Worm (Caenorhabditis elegans) whole organism, midembryonic: ENCODE measurements around the gene hst-3.2.

Source experiments
- T22C8.4 ChIP-seq: fragments of 200-800 bp; sonication (Bioruptor generic); IDR thresholded peaks from 2 replicates; pipeline ENCODE4 v1.3.6; 2022; ENCODE audit warnings: missing genetic modification characterization, missing compliant biosample characterization
- cog-1 ChIP-seq: sonication (generic microtip); optimal IDR thresholded peaks from 2 replicates; lab custom pipeline; 2016; ENCODE audit warnings: missing genetic modification characterization, missing compliant biosample characterization
- flt-1 ChIP-seq: fragments of 200-800 bp; sonication (Bioruptor generic); IDR thresholded peaks from 2 replicates; pipeline ENCODE4 v1.3.6; 2022; ENCODE audit warnings: missing genetic modification characterization, missing compliant biosample characterization
- klf-2 ChIP-seq: fragments of 200-800 bp; sonication (Bioruptor generic); conservative IDR thresholded peaks from 2 replicates; pipeline ENCODE4 v1.3.6; 2022; ENCODE audit warnings: missing genetic modification reagents, missing genetic modification characterization, missing compliant biosample characterization
- med-1 ChIP-seq: sonication (generic microtip); optimal IDR thresholded peaks from 2 replicates; lab custom pipeline; 2017; ENCODE audit warnings: missing genetic modification characterization, mild to moderate bottlenecking, missing compliant biosample characterization, antibody characterized with exemption, missing genetic modification reagents; ENCODE audit not compliant: insufficient read depth
- ref-1 ChIP-seq: fragments of 200-800 bp; sonication (Bioruptor generic); conservative IDR thresholded peaks from 2 replicates; pipeline ENCODE4 v1.3.6; 2022; ENCODE audit warnings: missing genetic modification reagents, missing genetic modification characterization, missing compliant biosample characterization
- tab-1 ChIP-seq: fragments of 200-800 bp; sonication (Bioruptor generic); IDR thresholded peaks from 2 replicates; pipeline ENCODE4 v1.3.6; 2022; ENCODE audit warnings: missing genetic modification characterization, missing compliant biosample characterization
- ztf-23 ChIP-seq: fragments of 200-800 bp; sonication (Bioruptor generic); IDR thresholded peaks from 2 replicates; pipeline ENCODE4 v1.3.6; 2022; ENCODE audit warnings: missing genetic modification reagents, missing genetic modification characterization, missing compliant biosample characterization
- ztf-29 ChIP-seq: fragments of 200-800 bp; sonication (Bioruptor generic); IDR thresholded peaks from 2 replicates; pipeline ENCODE4 v1.3.6; 2022; ENCODE audit warnings: missing genetic modification reagents, missing genetic modification characterization, missing compliant biosample characterization

hst-3.2 gene

ce11 chrX:2879529-2880265, 44.1 kb downstream of the hst-3.2 start, which contains the start of gene F53B3.5:
F53B3.5 (minus strand) TSS chrX:2879579.
- TF ChIP-seq ztf-29 (no peak), flt-1 (GFP tag; lab: Robert Waterston, UW) (peak; percentile 67)

- TF ChIP-seq ztf-29: no peak
- TF ChIP-seq med-1 (GFP tag; lab: Kevin White, UChicago): no peak
These were observed 46.4 kb downstream of the hst-3.2 start for ce11 chrX:2877433-2877832.

- no peak for TF ChIP-seq med-1 (GFP tag; lab: Kevin White, UChicago)
- no peak for TF ChIP-seq flt-1 (GFP tag; lab: Robert Waterston, UW)
- no peak for TF ChIP-seq T22C8.4 (GFP tag; lab: Robert Waterston, UW)
- TF ChIP-seq tab-1 (GFP tag; lab: Robert Waterston, UW): no peak
- TF ChIP-seq ref-1 (GFP tag; lab: Robert Waterston, UW): no peak
- TF ChIP-seq cog-1 (tag; lab: Kevin White, UChicago): no peak
- no peak for TF ChIP-seq ztf-23 (GFP tag; lab: Robert Waterston, UW)
- no peak for TF ChIP-seq ztf-29
- no peak for TF ChIP-seq klf-2
These were observed 49.2 kb downstream of the hst-3.2 start for ce11 chrX:2874598-2874997.

- TF ChIP-seq ref-1 (GFP tag; lab: Robert Waterston, UW) (no peak), flt-1 (GFP tag; lab: Robert Waterston, UW) (no peak), med-1 (GFP tag; lab: Kevin White, UChicago) (no peak), cog-1 (tag; lab: Kevin White, UChicago) (no peak), T22C8.4 (GFP tag; lab: Robert Waterston, UW) (no peak), klf-2 (no peak), ztf-23 (GFP tag; lab: Robert Waterston, UW) (no peak), ztf-29 (no peak), tab-1 (GFP tag; lab: Robert Waterston, UW) (no peak)
These were observed 50.5 kb downstream of the hst-3.2 start for ce11 chrX:2873272-2873671.

- TF ChIP-seq ztf-29: 0 out of 2 replicates have a peak, but pooled peaks have one; percentile 12
- TF ChIP-seq ref-1 (GFP tag; lab: Robert Waterston, UW): no peak
These were observed 52.8 kb downstream of the hst-3.2 start, which contains the start of gene F53B3.3 for ce11 chrX:2871037-2871436. F53B3.3 (minus strand) TSS chrX:2871137.
